Worm (Caenorhabditis elegans) whole organism, early embryonic: ENCODE measurements around the gene T07H3.8.

ENCODE experiments used
- aly-1 ChIP-seq: sonication (generic microtip); optimal IDR thresholded peaks from 2 replicates; lab custom pipeline; 2016; ENCODE audit warnings: missing genetic modification characterization, missing compliant biosample characterization
- ama-1 ChIP-seq: fragments of 150-350 bp; optimal IDR thresholded peaks from 2 replicates; lab custom pipeline; 2014
- ceh-13 ChIP-seq: fragments of 200-800 bp; sonication (Bioruptor generic); optimal IDR thresholded peaks from 2 replicates; lab custom pipeline; 2018; ENCODE audit warnings: mild to moderate bottlenecking, missing genetic modification characterization, missing compliant biosample characterization
- ceh-36 ChIP-seq: sonication (generic microtip); optimal IDR thresholded peaks from 2 replicates; lab custom pipeline; 2016; ENCODE audit warnings: missing genetic modification characterization, inconsistent platforms, missing compliant biosample characterization
- flt-1 ChIP-seq: fragments of 200-800 bp; sonication (Bioruptor generic); IDR thresholded peaks from 2 replicates; pipeline ENCODE4 v1.3.6; 2022; ENCODE audit warnings: missing genetic modification characterization, missing compliant biosample characterization
- hmbx-1 ChIP-seq: sonication (generic microtip); optimal IDR thresholded peaks from 2 replicates; lab custom pipeline; 2016; ENCODE audit warnings: mild to moderate bottlenecking, missing genetic modification characterization, missing compliant biosample characterization
- hnd-1 ChIP-seq: sonication (generic microtip); optimal IDR thresholded peaks from 2 replicates; lab custom pipeline; 2016; ENCODE audit warnings: missing genetic modification characterization, missing compliant biosample characterization
- pes-1 ChIP-seq: fragments of 200-800 bp; sonication (Bioruptor generic); IDR thresholded peaks from 2 replicates; pipeline ENCODE4 v1.3.6; 2022; ENCODE audit warnings: missing genetic modification reagents, missing genetic modification characterization, missing compliant biosample characterization
- tbx-37 ChIP-seq: fragments of 200-800 bp; sonication (Bioruptor generic); conservative IDR thresholded peaks from 2 replicates; pipeline ENCODE4 v1.3.6; 2022; ENCODE audit warnings: missing genetic modification reagents, missing genetic modification characterization, missing compliant biosample characterization
- tra-4 ChIP-seq: sonication (generic microtip); optimal IDR thresholded peaks from 2 replicates; lab custom pipeline; 2017; ENCODE audit warnings: missing genetic modification characterization, missing compliant biosample characterization

DNA sequence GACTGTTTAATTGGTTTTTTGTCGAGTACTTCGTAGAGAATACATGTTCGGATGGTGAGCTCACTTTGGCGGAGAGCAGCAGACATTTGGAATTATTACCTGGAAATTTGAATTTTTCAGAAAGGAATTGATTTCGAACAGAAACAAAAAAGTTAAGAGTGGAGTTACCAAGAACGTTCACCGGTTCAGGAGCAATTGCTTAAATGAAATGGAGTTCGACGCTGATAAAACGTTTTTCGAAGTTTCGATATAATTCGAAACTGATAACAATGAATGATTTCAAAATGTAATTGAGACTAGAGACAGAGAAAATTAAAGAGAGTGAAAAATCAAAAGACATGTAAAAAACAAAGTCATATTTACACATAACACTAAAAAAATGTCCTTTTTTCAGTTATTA lies 24.2 kb downstream of the T07H3.8 start, which contains the start of gene fbxa-163:
- TF ChIP-seq ama-1 (lab: Kevin White, UChicago) (no peak), pes-1 (GFP tag; lab: Robert Waterston, UW) (no peak), tra-4 (tag; lab: Kevin White, UChicago) (no peak), hmbx-1 (tag; lab: Kevin White, UChicago) (no peak), ceh-13 (GFP tag; lab: Kevin White, UChicago) (no peak), hnd-1 (tag; lab: Kevin White, UChicago) (no peak), tbx-37 (GFP tag; lab: Robert Waterston, UW) (no peak), ceh-36 (no peak), aly-1 (tag; lab: Kevin White, UChicago) (no peak), flt-1 (GFP tag; lab: Robert Waterston, UW) (no peak)
